Worm (Caenorhabditis elegans): ENCODE measurements around the gene F53F4.7.

ce11 chrV:13660115-13660514 lies 46.3 kb upstream of the F53F4.7 start:
- TF ChIP-seq ztf-11 (tag; optimal IDR thresholded peaks at IDR 0.05) (no peak), elt-1 (tag; optimal IDR thresholded peaks at IDR 0.05; ENCODE audit: borderline replicate concordance, insufficient read depth) (no peak), elt-3 (tag; optimal IDR thresholded peaks at IDR 0.05) (no peak)

Measured in whole organism, mixed stage, embryonic.